Worm (Caenorhabditis elegans) whole organism, mixed stage, embryonic: ENCODE measurements around the gene ZK84.5.
A peak's percentile ranks its signal among the peaks of the same experiment; 100 is the strongest.

Experiments used
- M03D4.4 ChIP-seq: sonication (generic microtip); optimal IDR thresholded peaks from 2 replicates; lab custom pipeline; 2017; ENCODE audit warnings: mild to moderate bottlenecking, missing genetic modification characterization, missing compliant biosample characterization
- bed-3 ChIP-seq: fragments of 200-800 bp; sonication (Bioruptor generic); optimal IDR thresholded peaks from 3 replicates; lab custom pipeline; 2018; ENCODE audit warnings: mild to moderate bottlenecking, missing genetic modification characterization, moderate library complexity, missing compliant biosample characterization
- blmp-1 ChIP-seq: fragments of 150-350 bp; optimal IDR thresholded peaks from 2 replicates; lab custom pipeline; 2014; ENCODE audit warnings: missing biosample characterization, missing genetic modification characterization
- ceh-39 ChIP-seq: fragments of 150-350 bp; optimal IDR thresholded peaks from 2 replicates; lab custom pipeline; 2014; ENCODE audit warnings: missing biosample characterization, missing genetic modification characterization
- ceh-43 ChIP-seq: fragments of 200-800 bp; sonication (Bioruptor generic); optimal IDR thresholded peaks from 2 replicates; lab custom pipeline; 2018; ENCODE audit warnings: mild to moderate bottlenecking, missing genetic modification characterization, moderate library complexity, missing compliant biosample characterization
- ceh-83 ChIP-seq: fragments of 200-800 bp; sonication (Bioruptor generic); optimal IDR thresholded peaks from 2 replicates; lab custom pipeline; 2018; ENCODE audit warnings: mild to moderate bottlenecking, missing genetic modification characterization, missing compliant biosample characterization
- ces-1 ChIP-seq: fragments of 150-350 bp; optimal IDR thresholded peaks from 2 replicates; lab custom pipeline; 2014; ENCODE audit warnings: missing biosample characterization, missing genetic modification reagents, missing genetic modification characterization
- cnd-1 ChIP-seq: fragments of 200-800 bp; sonication (Bioruptor generic); optimal IDR thresholded peaks from 2 replicates; lab custom pipeline; 2018; ENCODE audit warnings: mild to moderate bottlenecking, missing genetic modification characterization, missing compliant biosample characterization
- drap-1 ChIP-seq: fragments of 200-800 bp; sonication (Bioruptor generic); optimal IDR thresholded peaks from 3 replicates; lab custom pipeline; 2018; ENCODE audit warnings: mild to moderate bottlenecking, missing genetic modification characterization, missing compliant biosample characterization
- elt-1 ChIP-seq: sonication (generic microtip); optimal IDR thresholded peaks from 2 replicates; lab custom pipeline; 2017; ENCODE audit warnings: missing genetic modification characterization, mild to moderate bottlenecking, missing compliant biosample characterization, antibody characterized with exemption, moderate library complexity, borderline replicate concordance; ENCODE audit not compliant: insufficient read depth
- elt-3 ChIP-seq: fragments of 150-350 bp; optimal IDR thresholded peaks from 2 replicates; lab custom pipeline; 2014; ENCODE audit warnings: missing biosample characterization, missing genetic modification characterization
- flh-1 ChIP-seq: fragments of 200-800 bp; sonication (Bioruptor generic); optimal IDR thresholded peaks from 2 replicates; lab custom pipeline; 2018; ENCODE audit warnings: mild to moderate bottlenecking, missing genetic modification characterization, moderate library complexity, missing compliant biosample characterization
- ham-2 ChIP-seq: fragments of 200-800 bp; sonication (Bioruptor generic); optimal IDR thresholded peaks from 2 replicates; lab custom pipeline; 2018; ENCODE audit warnings: mild to moderate bottlenecking, missing genetic modification characterization, missing compliant biosample characterization
- hlh-1 ChIP-seq: fragments of 150-350 bp; optimal IDR thresholded peaks from 2 replicates; lab custom pipeline; 2014; ENCODE audit warnings: missing biosample characterization, missing genetic modification reagents, missing genetic modification characterization
- lin-13 ChIP-seq: fragments of 150-350 bp; optimal IDR thresholded peaks from 2 replicates; lab custom pipeline; 2014; ENCODE audit warnings: missing biosample characterization, missing genetic modification characterization
- lin-32 ChIP-seq: fragments of 200-800 bp; sonication (Bioruptor generic); optimal IDR thresholded peaks from 2 replicates; lab custom pipeline; 2018; ENCODE audit warnings: mild to moderate bottlenecking, missing genetic modification characterization, missing compliant biosample characterization
- lsy-2 ChIP-seq: fragments of 150-350 bp; optimal IDR thresholded peaks from 2 replicates; lab custom pipeline; 2014; ENCODE audit warnings: missing biosample characterization, missing genetic modification characterization
- mab-5 ChIP-seq: fragments of 150-350 bp; optimal IDR thresholded peaks from 2 replicates; lab custom pipeline; 2014; ENCODE audit warnings: missing biosample characterization, missing genetic modification characterization
- mep-1 ChIP-seq: fragments of 150-350 bp; optimal IDR thresholded peaks from 2 replicates; lab custom pipeline; 2017; ENCODE audit warnings: missing biosample characterization, missing genetic modification reagents, missing genetic modification characterization, inconsistent platforms
- mls-2 ChIP-seq: sonication (generic microtip); optimal IDR thresholded peaks from 2 replicates; lab custom pipeline; 2016; ENCODE audit warnings: mild to moderate bottlenecking, missing genetic modification characterization, moderate library complexity, missing compliant biosample characterization
- nhr-12 ChIP-seq: fragments of 150-350 bp; optimal IDR thresholded peaks from 2 replicates; lab custom pipeline; 2014; ENCODE audit warnings: missing biosample characterization, missing genetic modification characterization
- nhr-2 ChIP-seq: fragments of 150-350 bp; optimal IDR thresholded peaks from 2 replicates; lab custom pipeline; 2014; ENCODE audit warnings: missing biosample characterization, missing genetic modification characterization
- nhr-237 ChIP-seq: fragments of 150-350 bp; optimal IDR thresholded peaks from 2 replicates; lab custom pipeline; 2014; ENCODE audit warnings: missing biosample characterization, missing genetic modification characterization
- nhr-28 ChIP-seq: fragments of 150-350 bp; optimal IDR thresholded peaks from 2 replicates; lab custom pipeline; 2014; ENCODE audit warnings: missing biosample characterization, missing genetic modification characterization
- nhr-76 ChIP-seq: sonication (generic microtip); optimal IDR thresholded peaks from 2 replicates; lab custom pipeline; 2017; ENCODE audit warnings: missing biosample characterization, missing genetic modification characterization
- pha-4 ChIP-seq: fragments of 150-350 bp; optimal IDR thresholded peaks from 2 replicates; lab custom pipeline; 2018; ENCODE audit warnings: missing biosample characterization, missing genetic modification reagents, missing genetic modification characterization
- sem-2 ChIP-seq: fragments of 200-800 bp; sonication (Bioruptor generic); optimal IDR thresholded peaks from 2 replicates; lab custom pipeline; 2018; ENCODE audit warnings: mild to moderate bottlenecking, missing genetic modification characterization, missing compliant biosample characterization
- snpc-4 ChIP-seq: fragments of 150-350 bp; optimal IDR thresholded peaks from 2 replicates; lab custom pipeline; 2014; ENCODE audit warnings: missing biosample characterization, missing genetic modification characterization
- sptf-1 ChIP-seq: sonication (generic microtip); optimal IDR thresholded peaks from 2 replicates; lab custom pipeline; 2017; ENCODE audit warnings: mild to moderate bottlenecking, missing genetic modification characterization, moderate library complexity, missing compliant biosample characterization
- tbx-8 ChIP-seq: fragments of 200-800 bp; sonication (Bioruptor generic); optimal IDR thresholded peaks from 2 replicates; lab custom pipeline; 2018; ENCODE audit warnings: mild to moderate bottlenecking, missing genetic modification characterization, moderate library complexity, missing compliant biosample characterization
- unc-120 ChIP-seq: sonication (generic microtip); optimal IDR thresholded peaks from 2 replicates; lab custom pipeline; 2017; ENCODE audit warnings: missing genetic modification characterization, missing compliant biosample characterization; ENCODE audit not compliant: poor library complexity, severe bottlenecking
- unc-39 ChIP-seq: fragments of 150-350 bp; optimal IDR thresholded peaks from 2 replicates; lab custom pipeline; 2014; ENCODE audit warnings: missing biosample characterization, missing genetic modification characterization
- unc-62 ChIP-seq: fragments of 150-350 bp; optimal IDR thresholded peaks from 2 replicates; lab custom pipeline; 2014; ENCODE audit warnings: missing biosample characterization, missing genetic modification reagents, missing genetic modification characterization
- zip-8 ChIP-seq: fragments of 150-350 bp; optimal IDR thresholded peaks from 2 replicates; lab custom pipeline; 2014; ENCODE audit warnings: missing biosample characterization, missing genetic modification characterization
- ztf-11 ChIP-seq: fragments of 150-350 bp; optimal IDR thresholded peaks from 2 replicates; lab custom pipeline; 2014; ENCODE audit warnings: missing biosample characterization, missing genetic modification characterization

ZK84.5 gene

DNA sequence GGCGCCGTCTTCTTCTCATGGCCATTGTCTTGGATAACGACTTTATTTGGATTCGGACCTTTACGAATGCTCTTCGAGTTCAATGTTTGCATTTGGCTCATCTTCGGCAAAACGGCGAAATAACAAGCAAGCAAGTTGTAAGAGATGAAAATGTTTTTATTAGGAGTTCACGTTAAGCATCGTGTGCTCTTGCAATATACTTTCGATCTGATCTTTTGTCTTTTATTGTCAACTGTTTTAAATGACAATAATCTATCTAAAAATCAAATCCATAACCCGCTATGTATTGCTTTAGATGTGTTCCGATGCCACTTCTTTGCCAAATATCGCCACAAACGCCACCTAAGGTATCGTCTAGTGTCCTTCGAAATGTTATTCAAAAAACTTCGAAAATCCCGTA lies at the start of gene ZK84.5:
Gene ZK84.5, minus strand, starts transcription at position 101 of the 400 bp plus-strand sequence.
- TF ChIP-seq mab-5 (tag; lab: Kevin White, UChicago), result no peak

ce11 chrII:6061495-6061894 lies 45.2 kb upstream of the ZK84.5 start:
- TF ChIP-seq lin-13 (peak; percentile 37), mab-5 (tag; lab: Kevin White, UChicago) (peak; percentile 10), cnd-1 (peak; percentile 2), pha-4 (tag; lab: Kevin White, UChicago) (peak; percentile 25), hlh-1 (tag; lab: Kevin White, UChicago) (no peak)

ce11 chrII:6055927-6056326 lies 39.6 kb upstream of the ZK84.5 start, which contains the start of gene R12C12.7:
Gene R12C12.7 (minus strand): TSS chrII:6055985.
- TF ChIP-seq elt-3 (tag; lab: Kevin White, UChicago), result no peak

DNA sequence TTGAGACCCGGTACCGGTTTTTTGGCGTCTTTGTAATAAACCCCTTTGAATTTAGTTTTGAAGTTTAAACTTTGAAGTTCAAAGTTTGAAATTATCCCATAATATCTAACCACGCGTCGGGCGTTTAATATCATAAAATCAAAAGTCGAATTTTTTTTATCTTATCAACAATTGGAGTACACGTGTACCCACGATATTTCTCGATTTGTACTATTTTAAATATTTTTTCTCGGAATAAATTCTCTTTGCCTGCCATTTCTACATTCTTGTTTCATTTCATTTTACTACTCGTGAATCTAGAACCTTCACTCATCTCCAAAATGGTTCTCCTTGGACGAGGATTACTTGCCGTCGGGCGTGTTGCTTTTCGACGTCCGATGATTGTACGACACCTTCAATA lies 33.8 kb upstream of the ZK84.5 start, which contains the start of gene gldc-1:
Gene gldc-1, plus strand, starts transcription at position 301 of the 400 bp plus-strand sequence.
- no peak for TF ChIP-seq mab-5 (tag; lab: Kevin White, UChicago)
- no peak for TF ChIP-seq elt-1 (tag; lab: Kevin White, UChicago)
- TF ChIP-seq unc-39, result no peak

DNA sequence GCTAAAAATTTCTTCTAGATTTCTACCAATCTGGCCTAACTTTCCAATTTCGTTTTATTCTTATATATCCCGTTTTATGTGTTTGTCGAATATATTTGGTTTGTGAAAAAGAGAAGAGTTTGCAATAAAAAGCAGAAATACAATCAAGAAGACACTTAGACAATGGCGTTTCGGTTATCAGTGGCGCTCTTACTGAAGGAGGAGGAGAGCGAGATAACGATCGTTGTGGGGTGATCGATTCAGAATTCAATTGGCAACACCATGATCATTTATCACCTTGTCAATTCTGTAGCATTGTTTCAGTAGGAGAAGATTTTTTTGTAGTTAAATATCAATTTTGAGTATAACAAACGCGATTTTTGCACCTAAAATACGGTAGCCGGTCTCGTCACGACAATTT lies 33.2 kb upstream of the ZK84.5 start:
- no peak for TF ChIP-seq bed-3 (GFP tag; lab: Kevin White, UChicago)
- no peak for TF ChIP-seq elt-3 (tag; lab: Kevin White, UChicago)
- TF ChIP-seq nhr-237 (tag; lab: Kevin White, UChicago), result no peak
- TF ChIP-seq cnd-1, result no peak
- no peak for TF ChIP-seq snpc-4
- TF ChIP-seq pha-4 (tag; lab: Kevin White, UChicago), result no peak
- TF ChIP-seq lin-13, result no peak
- TF ChIP-seq nhr-28, result no peak
- no peak for TF ChIP-seq mep-1 (tag; lab: Kevin White, UChicago)
- TF ChIP-seq tbx-8, result no peak
- TF ChIP-seq elt-1 (tag; lab: Kevin White, UChicago), result no peak
- TF ChIP-seq lin-32 (GFP tag; lab: Kevin White, UChicago), result no peak
- TF ChIP-seq blmp-1 (tag; lab: Kevin White, UChicago), result no peak
- no peak for TF ChIP-seq ztf-11
- no peak for TF ChIP-seq nhr-76 (tag; lab: Kevin White, UChicago)
- TF ChIP-seq drap-1 (GFP tag; lab: Kevin White, UChicago), result no peak
- TF ChIP-seq ceh-39 (tag; lab: Kevin White, UChicago), result no peak
- TF ChIP-seq ceh-83 (GFP tag; lab: Kevin White, UChicago), result no peak
- TF ChIP-seq, all 35 proteins: peak for 0

ce11 chrII:6047639-6048159 lies 31.4 kb upstream of the ZK84.5 start, which contains the start of the genes R12C12.6 and ran-5:
Gene R12C12.6 (minus strand): TSS chrII:6047867.
Gene ran-5 (plus strand): TSS chrII:6048109.
- no peak for TF ChIP-seq sem-2 (GFP tag; lab: Kevin White, UChicago)
- TF ChIP-seq nhr-76 (tag; lab: Kevin White, UChicago), result no peak
- TF ChIP-seq ham-2 (GFP tag; lab: Kevin White, UChicago), result no peak
- TF ChIP-seq tbx-8, result no peak
- no peak for TF ChIP-seq nhr-2 (tag; lab: Kevin White, UChicago)
- peak; percentile 22 for TF ChIP-seq ceh-43 (GFP tag; lab: Kevin White, UChicago)
- peak; percentile 46 for TF ChIP-seq nhr-237 (tag; lab: Kevin White, UChicago)
- no peak for TF ChIP-seq unc-120 (tag; lab: Kevin White, UChicago)
- peak; percentile 38 for TF ChIP-seq pha-4 (tag; lab: Kevin White, UChicago)
- no peak for TF ChIP-seq drap-1 (GFP tag; lab: Kevin White, UChicago)
- peak; percentile 74 for TF ChIP-seq mep-1 (tag; lab: Kevin White, UChicago)
- peak; percentile 3 for TF ChIP-seq cnd-1
- TF ChIP-seq nhr-12, result no peak
- TF ChIP-seq elt-3 (tag; lab: Kevin White, UChicago), result no peak
- TF ChIP-seq lin-13, result peak; percentile 78
- peak; percentile 47 for TF ChIP-seq mls-2 (tag; lab: Kevin White, UChicago)
- peak; percentile 67 for TF ChIP-seq M03D4.4
- no peak for TF ChIP-seq bed-3 (GFP tag; lab: Kevin White, UChicago)
- no peak for TF ChIP-seq blmp-1 (tag; lab: Kevin White, UChicago)
- TF ChIP-seq lsy-2 (tag; lab: Kevin White, UChicago), result peak; percentile 67
- TF ChIP-seq lin-32 (GFP tag; lab: Kevin White, UChicago), result no peak
- no peak for TF ChIP-seq snpc-4
- no peak for TF ChIP-seq mab-5 (tag; lab: Kevin White, UChicago)
- peak; percentile 41 for TF ChIP-seq ces-1 (GFP tag; lab: Kevin White, UChicago)
- no peak for TF ChIP-seq hlh-1 (tag; lab: Kevin White, UChicago)
- no peak for TF ChIP-seq flh-1
- peak; percentile 62 for TF ChIP-seq sptf-1
- TF ChIP-seq unc-39, result no peak
- no peak for TF ChIP-seq ceh-39 (tag; lab: Kevin White, UChicago)
- no peak for TF ChIP-seq unc-62 (GFP tag; lab: Kevin White, UChicago)
- no peak for TF ChIP-seq ceh-83 (GFP tag; lab: Kevin White, UChicago)
- no peak for TF ChIP-seq ztf-11
- no peak for TF ChIP-seq nhr-28
- no peak for TF ChIP-seq elt-1 (tag; lab: Kevin White, UChicago)
- TF ChIP-seq zip-8, result no peak
